Fruit fly (Drosophila melanogaster): ENCODE measurements around the gene CG9547.
A peak's percentile ranks its signal among the peaks of the same experiment; 100 is the strongest.

CG9547 gene

dm6 chr2L:6455032-6455954, 39.0 kb downstream of the CG9547 start, which contains the start of gene retm (continued):
- TF ChIP-seq zfh1 (GFP tag; IDR thresholded peaks at IDR 0.05): no peak
- TF ChIP-seq so (GFP tag; IDR thresholded peaks at IDR 0.05): no peak
- no peak for TF ChIP-seq CG16863 (GFP tag; optimal IDR thresholded peaks at IDR 0.05)
- no peak for TF ChIP-seq Dref (GFP tag; IDR thresholded peaks at IDR 0.05)
- TF ChIP-seq Myb (GFP tag; optimal IDR thresholded peaks at IDR 0.05): no peak
- no peak for TF ChIP-seq dmrt99B (tag; optimal IDR thresholded peaks at IDR 0.05)
- TF ChIP-seq bigmax (GFP tag; optimal IDR thresholded peaks at IDR 0.05): peak; percentile 52
- no peak for TF ChIP-seq stc (GFP tag; IDR thresholded peaks at IDR 0.05)
- no peak for TF ChIP-seq CG14050 (GFP tag; IDR thresholded peaks at IDR 0.05)
- TF ChIP-seq B-H2 (GFP tag; optimal IDR thresholded peaks at IDR 0.05): no peak
- TF ChIP-seq zen2 (GFP tag; IDR thresholded peaks at IDR 0.05; ENCODE audit: partially characterized antibody): no peak
- TF ChIP-seq Dek (tag; optimal IDR thresholded peaks at IDR 0.05): no peak
- TF ChIP-seq zen (tag; optimal IDR thresholded peaks at IDR 0.05): no peak
- no peak for TF ChIP-seq CG10267 (tag; optimal IDR thresholded peaks at IDR 0.05)
- no peak for TF ChIP-seq sisA (GFP tag; IDR thresholded peaks at IDR 0.05)
- TF ChIP-seq kay (GFP tag; optimal IDR thresholded peaks at IDR 0.05): no peak
- no peak for TF ChIP-seq gfzf (GFP tag; optimal IDR thresholded peaks at IDR 0.05)
- TF ChIP-seq BEAF-32 (GFP tag; optimal IDR thresholded peaks at IDR 0.05): no peak
- no peak for TF ChIP-seq HLH3B (GFP tag; IDR thresholded peaks at IDR 0.05)
- no peak for TF ChIP-seq ranshi (GFP tag; IDR thresholded peaks at IDR 0.05)
- peak; percentile 86 for TF ChIP-seq Nf-YB (GFP tag; optimal IDR thresholded peaks at IDR 0.05)
- TF ChIP-seq Hmx (GFP tag; optimal IDR thresholded peaks at IDR 0.05): no peak
- TF ChIP-seq CG4404 (GFP tag; IDR thresholded peaks at IDR 0.05): no peak
- no peak for TF ChIP-seq gro (GFP tag; optimal IDR thresholded peaks at IDR 0.05)
- no peak for TF ChIP-seq HmgZ (tag; optimal IDR thresholded peaks at IDR 0.05)
- TF ChIP-seq CG14667 (GFP tag; IDR thresholded peaks at IDR 0.05): no peak
- no peak for TF ChIP-seq CG14441 (GFP tag; IDR thresholded peaks at IDR 0.05)
- no peak for TF ChIP-seq CG15514 (GFP tag; optimal IDR thresholded peaks at IDR 0.05)
- TF ChIP-seq CHES-1-like (GFP tag; optimal IDR thresholded peaks at IDR 0.05): no peak
- no peak for TF ChIP-seq CG14965 (GFP tag; optimal IDR thresholded peaks at IDR 0.05; ENCODE audit: borderline replicate concordance)
- TF ChIP-seq Max (GFP tag; optimal IDR thresholded peaks at IDR 0.05): no peak
- peak; percentile 17 for TF ChIP-seq Fer1 (GFP tag; optimal IDR thresholded peaks at IDR 0.05)
- TF ChIP-seq Dip2 (GFP tag; IDR thresholded peaks at IDR 0.05): no peak
- TF ChIP-seq tna (GFP tag; IDR thresholded peaks at IDR 0.05; ENCODE audit: partially characterized antibody): no peak
- TF ChIP-seq CG6683 (GFP tag; optimal IDR thresholded peaks at IDR 0.05): no peak
- no peak for TF ChIP-seq CG6254 (GFP tag; optimal IDR thresholded peaks at IDR 0.05)
- no peak for TF ChIP-seq CG16815 (GFP tag; optimal IDR thresholded peaks at IDR 0.05)
- no peak for TF ChIP-seq H2.0 (GFP tag; IDR thresholded peaks at IDR 0.05)
- TF ChIP-seq pan (optimal IDR thresholded peaks at IDR 0.05): no peak
- TF ChIP-seq pan (GFP tag; optimal IDR thresholded peaks at IDR 0.05 in 1 of 2, IDR thresholded peaks at IDR 0.05 in 1 of 2): no peak
- TF ChIP-seq TFAM (GFP tag; optimal IDR thresholded peaks at IDR 0.05): no peak
- no peak for TF ChIP-seq CG12744 (GFP tag; optimal IDR thresholded peaks at IDR 0.05)
- TF ChIP-seq sc (optimal IDR thresholded peaks at IDR 0.05): no peak
- no peak for TF ChIP-seq sc (GFP tag; optimal IDR thresholded peaks at IDR 0.05)
- TF ChIP-seq Hmr (GFP tag; optimal IDR thresholded peaks at IDR 0.05): no peak
- no peak for TF ChIP-seq h (optimal IDR thresholded peaks at IDR 0.05)
- no peak for TF ChIP-seq en (GFP tag; optimal IDR thresholded peaks at IDR 0.05)
- TF ChIP-seq Scr (GFP tag; IDR thresholded peaks at IDR 0.05; ENCODE audit: partially characterized antibody): no peak
- TF ChIP-seq twi (tag; optimal IDR thresholded peaks at IDR 0.05): no peak
- TF ChIP-seq CG2129 (GFP tag; IDR thresholded peaks at IDR 0.05; ENCODE audit: partially characterized antibody): no peak

Measured in whole organism, embryonic.